Fruit fly (Drosophila melanogaster): Measurements from ENCODE around the gene Ubr1.
A peak's percentile ranks its signal among the peaks of the same experiment; 100 is the strongest.

Ubr1 gene

dm6 chrX:16909886-16910285 lies 58.6 kb downstream of the Ubr1 start:
- TF ChIP-seq pum (GFP tag; optimal IDR thresholded peaks at IDR 0.05) (no peak), Atf6 (GFP tag; IDR thresholded peaks at IDR 0.05) (no peak), jumu (GFP tag; optimal IDR thresholded peaks at IDR 0.05) (no peak), CG17361 (GFP tag; IDR thresholded peaks at IDR 0.05) (no peak), run (tag; optimal IDR thresholded peaks at IDR 0.05) (no peak), chinmo (GFP tag; IDR thresholded peaks at IDR 0.05; ENCODE audit: partially characterized antibody) (0 out of 4 replicates have a peak, but pooled peaks have one; percentile 29), Dp (GFP tag; optimal IDR thresholded peaks at IDR 0.05) (no peak), Doc3 (GFP tag; IDR thresholded peaks at IDR 0.05; ENCODE audit: partially characterized antibody) (no peak), CG9876 (GFP tag; optimal IDR thresholded peaks at IDR 0.05) (no peak), CG13894 (tag; optimal IDR thresholded peaks at IDR 0.05) (peak; percentile 98), CG5180 (GFP tag; optimal IDR thresholded peaks at IDR 0.05) (no peak), Ada2b (GFP tag; IDR thresholded peaks at IDR 0.05) (no peak), corto (GFP tag; optimal IDR thresholded peaks at IDR 0.05) (no peak), phol (tag; optimal IDR thresholded peaks at IDR 0.05) (no peak), usp (GFP tag; optimal IDR thresholded peaks at IDR 0.05) (no peak), CG31441 (GFP tag; IDR thresholded peaks at IDR 0.05) (no peak), CG17912 (GFP tag; optimal IDR thresholded peaks at IDR 0.05) (no peak), CG10209 (GFP tag; optimal IDR thresholded peaks at IDR 0.05) (no peak), sd (tag; optimal IDR thresholded peaks at IDR 0.05) (peak; percentile 97), CG4707 (GFP tag; optimal IDR thresholded peaks at IDR 0.05) (no peak), jigr1 (GFP tag; IDR thresholded peaks at IDR 0.05) (no peak), CG7745 (tag; optimal IDR thresholded peaks at IDR 0.05) (no peak), hkb (optimal IDR thresholded peaks at IDR 0.05) (no peak), hkb (GFP tag; IDR thresholded peaks at IDR 0.05) (no peak), D19B (GFP tag; optimal IDR thresholded peaks at IDR 0.05) (peak; percentile 48), Lim3 (GFP tag; IDR thresholded peaks at IDR 0.05) (no peak), gfzf (GFP tag; optimal IDR thresholded peaks at IDR 0.05) (no peak), CG11398 (GFP tag; optimal IDR thresholded peaks at IDR 0.05) (no peak)

DNA sequence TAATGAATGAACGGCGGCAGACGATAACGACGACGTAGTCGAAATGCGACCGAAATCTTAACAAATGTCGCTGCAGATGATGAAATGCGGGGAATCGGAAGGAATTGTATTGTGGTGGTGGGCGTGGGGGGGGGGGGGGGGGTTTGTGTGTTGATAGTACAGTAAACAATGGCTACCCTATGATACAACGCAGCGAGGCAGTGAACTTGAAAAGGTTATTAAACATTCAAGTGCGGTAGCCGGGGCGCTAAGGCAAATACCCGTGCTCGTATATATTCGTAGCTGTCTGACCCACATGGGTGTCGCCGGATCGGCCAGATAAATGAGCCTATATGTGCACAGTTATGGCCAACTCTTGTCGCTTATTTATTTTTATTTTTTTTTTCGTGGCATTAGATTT lies 59.2 kb downstream of the Ubr1 start:
- TF ChIP-seq CG6272 (GFP tag; IDR thresholded peaks at IDR 0.05) = no peak
- peak; percentile 13; the same call in 1 of the 2 replicates for TF ChIP-seq onecut (GFP tag; IDR thresholded peaks at IDR 0.05)
- TF ChIP-seq CG2875 (GFP tag; optimal IDR thresholded peaks at IDR 0.05) = no peak
- no peak for TF ChIP-seq CG3995 (GFP tag; optimal IDR thresholded peaks at IDR 0.05)
- peak; percentile 19 for TF ChIP-seq sens (GFP tag)
- TF ChIP-seq Usf (GFP tag; optimal IDR thresholded peaks at IDR 0.05) = no peak
- peak; percentile 15 for TF ChIP-seq CG10543 (GFP tag; optimal IDR thresholded peaks at IDR 0.05)
- peak; percentile 22 for TF ChIP-seq Hmr (GFP tag; optimal IDR thresholded peaks at IDR 0.05)
- peak; percentile 14; the same call in 1 of the 2 replicates for TF ChIP-seq CG14014 (GFP tag; IDR thresholded peaks at IDR 0.05)
- 0 out of 2 replicates have a peak, but pooled peaks have one; percentile 47 for TF ChIP-seq rib (GFP tag; IDR thresholded peaks at IDR 0.05)
- 0 out of 3 replicates have a peak, but pooled peaks have one; percentile 11 for TF ChIP-seq CG17361 (GFP tag; IDR thresholded peaks at IDR 0.05)
- TF ChIP-seq Med (GFP tag) = peak; percentile 51
- TF ChIP-seq CG31224 (GFP tag; IDR thresholded peaks at IDR 0.05) = no peak
- TF ChIP-seq ci (GFP tag; IDR thresholded peaks at IDR 0.05) = 0 out of 3 replicates have a peak, but pooled peaks have one; percentile 19
- peak; percentile 23; the same call in 1 of the 2 replicates for TF ChIP-seq crol (GFP tag; IDR thresholded peaks at IDR 0.05)

Measured in whole organism, embryonic.